Worm (Caenorhabditis elegans) whole organism, young adult: ENCODE results near the gene dhs-17.

Experiments used
- B0019.2 ChIP-seq: fragments of 200-800 bp; sonication (Bioruptor generic); conservative IDR thresholded peaks from 2 replicates; pipeline ENCODE4 v1.3.6; 2022; ENCODE audit warnings: missing genetic modification reagents, missing genetic modification characterization, missing compliant biosample characterization
- B0035.1 ChIP-seq: sonication (generic microtip); optimal IDR thresholded peaks from 2 replicates; lab custom pipeline; 2016; ENCODE audit warnings: missing genetic modification characterization, mild to moderate bottlenecking, missing compliant biosample characterization, missing genotype, missing genetic modification reagents
- B0336.3 ChIP-seq: fragments of 200-800 bp; sonication (Bioruptor generic); IDR thresholded peaks from 2 replicates; pipeline ENCODE4 v1.3.6; 2022; ENCODE audit warnings: missing genetic modification characterization, missing compliant biosample characterization
- D2030.7 ChIP-seq: fragments of 200-800 bp; sonication (Bioruptor generic); IDR thresholded peaks from 2 replicates; pipeline ENCODE4 v1.3.6; 2022; ENCODE audit warnings: missing genetic modification reagents, missing genetic modification characterization, missing compliant biosample characterization
- F10E7.11 ChIP-seq: sonication (generic microtip); optimal IDR thresholded peaks from 2 replicates; lab custom pipeline; 2017; ENCODE audit warnings: mild to moderate bottlenecking, missing genetic modification characterization, moderate library complexity, missing compliant biosample characterization
- F22D6.2 ChIP-seq: sonication (generic microtip); optimal IDR thresholded peaks from 2 replicates; lab custom pipeline; 2016; ENCODE audit warnings: mild to moderate bottlenecking, missing genetic modification characterization, missing compliant biosample characterization
- F37B4.10 ChIP-seq: fragments of 200-800 bp; sonication (Bioruptor generic); IDR thresholded peaks from 2 replicates; pipeline ENCODE4 v1.3.6; 2022; ENCODE audit warnings: missing genetic modification characterization, missing compliant biosample characterization
- K12H6.12 ChIP-seq: fragments of 200-800 bp; sonication (Bioruptor generic); optimal IDR thresholded peaks from 2 replicates; lab custom pipeline; 2018; ENCODE audit warnings: mild to moderate bottlenecking, missing genetic modification characterization, missing compliant biosample characterization
- Y53F4B.3 ChIP-seq: fragments of 200-800 bp; sonication (Bioruptor generic); IDR thresholded peaks from 2 replicates; pipeline ENCODE4 v1.3.6; 2022; ENCODE audit warnings: missing genetic modification reagents, missing genetic modification characterization, missing compliant biosample characterization
- Y53G8AR.9 ChIP-seq: fragments of 200-800 bp; sonication (Bioruptor generic); conservative IDR thresholded peaks from 2 replicates; pipeline ENCODE4 v1.3.6; 2022; ENCODE audit warnings: missing genetic modification reagents, missing genetic modification characterization, missing compliant biosample characterization
- attf-5 ChIP-seq: fragments of 200-800 bp; sonication (Bioruptor generic); optimal IDR thresholded peaks from 2 replicates; lab custom pipeline; 2018; ENCODE audit warnings: mild to moderate bottlenecking, missing genetic modification characterization, missing compliant biosample characterization
- bed-1 ChIP-seq: fragments of 200-800 bp; sonication (Bioruptor generic); IDR thresholded peaks from 2 replicates; pipeline ENCODE4 v1.3.6; 2022; ENCODE audit warnings: missing genetic modification reagents, missing genetic modification characterization, missing compliant biosample characterization
- ccch-3 ChIP-seq: fragments of 200-800 bp; sonication (Bioruptor generic); optimal IDR thresholded peaks from 2 replicates; lab custom pipeline; 2018; ENCODE audit warnings: mild to moderate bottlenecking, missing genetic modification characterization, missing compliant biosample characterization
- cebp-1 ChIP-seq, 2 experiments: fragments of 200-800 bp in 1 of 2; sonication (Bioruptor generic) in 1 of 2; sonication (generic microtip) in 1 of 2; IDR thresholded peaks in 1 of 2; optimal IDR thresholded peaks in 1 of 2; 2 replicates each; pipeline versions ENCODE4 v1.3.6 to Lab custom; 2017 to 2022; ENCODE audit warnings: missing compliant biosample characterization in 2 of 2, missing genetic modification characterization in 2 of 2, mild to moderate bottlenecking in 1 of 2, missing genetic modification reagents in 1 of 2, moderate library complexity in 1 of 2
- ceh-27 ChIP-seq: fragments of 200-800 bp; sonication (Bioruptor generic); optimal IDR thresholded peaks from 2 replicates; lab custom pipeline; 2018; ENCODE audit warnings: mild to moderate bottlenecking, missing genetic modification characterization, moderate library complexity, missing compliant biosample characterization
- ceh-58 ChIP-seq: fragments of 200-800 bp; sonication (Bioruptor generic); IDR thresholded peaks from 2 replicates; pipeline ENCODE4 v1.3.6; 2022; ENCODE audit warnings: missing genetic modification characterization, missing compliant biosample characterization
- egl-18 ChIP-seq: fragments of 200-800 bp; sonication (Bioruptor generic); IDR thresholded peaks from 2 replicates; pipeline ENCODE4 v1.3.6; 2022; ENCODE audit warnings: missing genetic modification reagents, missing genetic modification characterization, missing compliant biosample characterization
- egl-44 ChIP-seq: fragments of 200-800 bp; sonication (Bioruptor generic); IDR thresholded peaks from 2 replicates; pipeline ENCODE4 v1.3.6; 2022; ENCODE audit warnings: missing genetic modification reagents, missing genetic modification characterization, missing compliant biosample characterization
- ets-4 ChIP-seq: fragments of 200-800 bp; sonication (Bioruptor generic); optimal IDR thresholded peaks from 2 replicates; lab custom pipeline; 2018; ENCODE audit warnings: mild to moderate bottlenecking, missing genetic modification characterization, missing compliant biosample characterization
- hmg-1.2 ChIP-seq: fragments of 200-800 bp; sonication (Bioruptor generic); IDR thresholded peaks from 2 replicates; pipeline ENCODE4 v1.3.6; 2022; ENCODE audit warnings: missing genetic modification reagents, missing genetic modification characterization, missing compliant biosample characterization
- hmg-20 ChIP-seq: fragments of 200-800 bp; sonication (Bioruptor generic); IDR thresholded peaks from 2 replicates; pipeline ENCODE4 v1.3.6; 2022; ENCODE audit warnings: missing genetic modification reagents, missing genetic modification characterization, missing compliant biosample characterization
- let-607 ChIP-seq, 2 experiments: fragments of 200-800 bp in 1 of 2; sonication (Bioruptor generic) in 1 of 2; sonication (generic microtip) in 1 of 2; optimal IDR thresholded peaks; 2 replicates each; lab custom pipeline; 2016 to 2018; ENCODE audit warnings: mild to moderate bottlenecking in 2 of 2, missing compliant biosample characterization in 2 of 2, missing genetic modification characterization in 2 of 2, moderate library complexity in 2 of 2, missing genotype in 1 of 2
- lin-35 ChIP-seq, 3 experiments: fragments of 150-350 bp in 2 of 3; sonication (generic microtip) in 1 of 3; optimal IDR thresholded peaks; 2 replicates each; lab custom pipeline; 2014 to 2018; ENCODE audit warnings: missing biosample characterization in 3 of 3, missing genetic modification characterization in 3 of 3, missing genetic modification reagents in 3 of 3
- lin-40 ChIP-seq: sonication (generic microtip); optimal IDR thresholded peaks from 2 replicates; lab custom pipeline; 2016; ENCODE audit warnings: missing genetic modification characterization, mild to moderate bottlenecking, missing compliant biosample characterization, missing genotype, missing genetic modification reagents
- lsy-27 ChIP-seq: sonication (generic microtip); optimal IDR thresholded peaks from 2 replicates; lab custom pipeline; 2017; ENCODE audit warnings: missing genetic modification characterization, mild to moderate bottlenecking, missing compliant biosample characterization, antibody characterized with exemption, missing genotype, borderline replicate concordance; ENCODE audit not compliant: insufficient read depth
- madf-10 ChIP-seq: sonication (generic microtip); optimal IDR thresholded peaks from 2 replicates; lab custom pipeline; 2016; ENCODE audit warnings: mild to moderate bottlenecking, missing genetic modification characterization, missing compliant biosample characterization
- nfya-1 ChIP-seq: sonication (generic microtip); optimal IDR thresholded peaks from 2 replicates; lab custom pipeline; 2017; ENCODE audit warnings: antibody characterized with exemption, missing compliant biosample characterization, missing genetic modification characterization, borderline replicate concordance; ENCODE audit not compliant: insufficient read depth
- nhr-80 ChIP-seq: sonication (generic microtip); optimal IDR thresholded peaks from 2 replicates; lab custom pipeline; 2016; ENCODE audit warnings: missing genetic modification characterization, missing compliant biosample characterization
- rec-8 ChIP-seq, 2 experiments: sonication (generic microtip); optimal IDR thresholded peaks; 2 replicates each; lab custom pipeline; 2016; ENCODE audit warnings: mild to moderate bottlenecking in 2 of 2, missing genetic modification characterization in 2 of 2, missing genetic modification reagents in 2 of 2, missing genotype in 2 of 2, missing biosample characterization in 1 of 2, missing compliant biosample characterization in 1 of 2, moderate library complexity in 1 of 2
- sea-2 ChIP-seq: fragments of 200-800 bp; sonication (Bioruptor generic); IDR thresholded peaks from 2 replicates; pipeline ENCODE4 v1.3.6; 2022; ENCODE audit warnings: missing genetic modification characterization, missing compliant biosample characterization
- tbp1 ChIP-seq: fragments of 200-800 bp; sonication (Bioruptor generic); optimal IDR thresholded peaks from 2 replicates; lab custom pipeline; 2018; ENCODE audit warnings: mild to moderate bottlenecking, missing genetic modification characterization, missing compliant biosample characterization
- tbx-9 ChIP-seq: sonication (generic microtip); optimal IDR thresholded peaks from 2 replicates; lab custom pipeline; 2016; ENCODE audit warnings: borderline replicate concordance, missing genetic modification characterization, inconsistent platforms, missing compliant biosample characterization
- tlf-1 ChIP-seq: fragments of 200-800 bp; sonication (Bioruptor generic); optimal IDR thresholded peaks from 2 replicates; lab custom pipeline; 2018; ENCODE audit warnings: mild to moderate bottlenecking, missing genetic modification characterization, missing compliant biosample characterization
- unc-62 ChIP-seq: fragments of 150-350 bp; optimal IDR thresholded peaks from 2 replicates; lab custom pipeline; 2014; ENCODE audit warnings: missing biosample characterization, missing genetic modification reagents, missing genetic modification characterization
- ztf-18 ChIP-seq: sonication (generic microtip); optimal IDR thresholded peaks from 2 replicates; lab custom pipeline; 2016; ENCODE audit warnings: missing genotype, mild to moderate bottlenecking, missing genetic modification characterization, missing compliant biosample characterization
- ztf-6 ChIP-seq: fragments of 200-800 bp; sonication (Bioruptor generic); IDR thresholded peaks from 2 replicates; pipeline ENCODE4 v1.3.6; 2022; ENCODE audit warnings: missing genetic modification reagents, missing genetic modification characterization, missing compliant biosample characterization

The dhs-17 gene

ce11 chrV:5995598-5995997 is 39.0 kb downstream of the dhs-17 start:
- TF ChIP-seq hmg-1.2 (GFP tag; lab: Robert Waterston, UW), result no peak
- TF ChIP-seq nfya-1 (tag; lab: Kevin White, UChicago), result no peak
- TF ChIP-seq B0336.3, result no peak
- no peak for TF ChIP-seq sea-2 (GFP tag; lab: Robert Waterston, UW)
- TF ChIP-seq madf-10 (tag; lab: Kevin White, UChicago), result no peak
- TF ChIP-seq tbp1, result no peak
- no peak for TF ChIP-seq ztf-6
- TF ChIP-seq F22D6.2 (tag; lab: Kevin White, UChicago), result no peak
- TF ChIP-seq egl-44 (GFP tag; lab: Robert Waterston, UW), result no peak
- TF ChIP-seq ceh-27 (GFP tag; lab: Kevin White, UChicago), result no peak
- TF ChIP-seq egl-18, result no peak
- no peak for TF ChIP-seq F37B4.10 (GFP tag; lab: Robert Waterston, UW)
- no peak for TF ChIP-seq nhr-80 (tag; lab: Kevin White, UChicago)
- TF ChIP-seq tlf-1 (GFP tag; lab: Kevin White, UChicago), result no peak
- no peak for TF ChIP-seq cebp-1 (GFP tag; IDR thresholded peaks at IDR 0.05; lab: Robert Waterston, UW)
- TF ChIP-seq cebp-1 (tag; optimal IDR thresholded peaks at IDR 0.05; lab: Kevin White, UChicago), result no peak
- TF ChIP-seq, all 124 proteins: peak for 0

DNA sequence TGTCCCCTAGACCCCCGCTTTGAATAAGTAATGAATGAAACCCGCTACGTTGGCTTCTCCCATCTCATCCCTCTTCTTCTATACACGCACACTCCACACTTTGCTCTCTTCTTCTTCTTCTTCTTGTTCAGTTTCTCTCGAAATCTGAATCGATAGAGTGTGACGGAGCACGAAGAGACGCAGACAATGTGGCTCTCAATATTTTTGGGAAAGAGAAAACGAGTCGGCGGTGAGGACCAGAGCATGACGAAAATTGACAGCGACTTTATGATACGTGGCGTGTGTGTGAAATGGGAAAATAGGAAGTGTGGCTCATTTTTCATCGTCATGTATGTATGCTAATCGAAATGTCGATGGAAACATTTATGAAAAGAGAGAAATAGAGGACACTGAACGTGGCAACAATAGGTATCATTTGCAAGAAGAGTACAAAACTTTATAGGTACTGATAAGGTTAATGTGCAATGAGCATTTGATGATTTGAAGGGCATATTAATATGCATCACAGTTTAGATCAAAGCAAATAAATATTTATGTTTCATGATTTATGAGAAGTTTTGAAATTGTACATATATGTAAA is 43.0 kb downstream of the dhs-17 start:
- TF ChIP-seq bed-1 (no peak), rec-8 (tag; optimal IDR thresholded peaks at IDR 0.05; lab: Kevin White, UChicago) (no peak), hmg-20 (0 out of 2 replicates have a peak, but pooled peaks have one; percentile 6), tbp1 (no peak), K12H6.12 (tag; lab: Kevin White, UChicago) (peak; percentile 22), attf-5 (GFP tag; lab: Kevin White, UChicago) (peak; percentile 54), lin-40 (tag; lab: Kevin White, UChicago) (peak; percentile 42), D2030.7 (GFP tag; lab: Robert Waterston, UW) (no peak), Y53G8AR.9 (GFP tag; lab: Robert Waterston, UW) (no peak), ceh-27 (GFP tag; lab: Kevin White, UChicago) (peak; percentile 27), F22D6.2 (tag; lab: Kevin White, UChicago) (no peak), F10E7.11 (tag; lab: Kevin White, UChicago) (no peak), ets-4 (GFP tag; lab: Kevin White, UChicago) (no peak), lin-35 (GFP tag; optimal IDR thresholded peaks at IDR 0.05; lab: Kevin White, UChicago) (peak in 1 of 3 experiments; percentile 17), B0035.1 (tag; lab: Kevin White, UChicago) (no peak), tbx-9 (tag; lab: Kevin White, UChicago) (no peak), ccch-3 (GFP tag; lab: Kevin White, UChicago) (no peak), hmg-1.2 (GFP tag; lab: Robert Waterston, UW) (peak; percentile 38; the same call in 1 of the 2 replicates), let-607 (tag; optimal IDR thresholded peaks at IDR 0.05; lab: Kevin White, UChicago) (peak; percentile 58 to 87), ztf-18 (tag; lab: Kevin White, UChicago) (no peak), B0019.2 (no peak), nhr-80 (tag; lab: Kevin White, UChicago) (peak; percentile 87), unc-62 (peak; percentile 52), ceh-58 (GFP tag; lab: Robert Waterston, UW) (no peak), Y53F4B.3 (GFP tag; lab: Robert Waterston, UW) (no peak), lsy-27 (tag; lab: Kevin White, UChicago) (no peak)
